Worm (Caenorhabditis elegans) whole organism, L2 larva: ENCODE results near the gene Y57G11C.22.

Experiments used
- C34F6.9 ChIP-seq: fragments of 150-350 bp; optimal IDR thresholded peaks from 2 replicates; lab custom pipeline; 2014; ENCODE audit warnings: missing biosample characterization, missing genetic modification characterization
- F13H6.1 ChIP-seq: sonication (generic microtip); optimal IDR thresholded peaks from 2 replicates; lab custom pipeline; 2016; ENCODE audit warnings: missing genetic modification characterization, missing compliant biosample characterization
- Y55F3AM.14 ChIP-seq: fragments of 200-800 bp; sonication (Bioruptor generic); optimal IDR thresholded peaks from 2 replicates; lab custom pipeline; 2018; ENCODE audit warnings: mild to moderate bottlenecking, missing genetic modification characterization, missing compliant biosample characterization
- ZK546.5 ChIP-seq: sonication (generic microtip); optimal IDR thresholded peaks from 2 replicates; lab custom pipeline; 2017; ENCODE audit warnings: missing biosample characterization, missing genetic modification characterization
- alr-1 ChIP-seq: fragments of 150-350 bp; optimal IDR thresholded peaks from 2 replicates; lab custom pipeline; 2014; ENCODE audit warnings: missing biosample characterization, missing genetic modification characterization
- aly-2 ChIP-seq: fragments of 150-350 bp; optimal IDR thresholded peaks from 2 replicates; lab custom pipeline; 2014; ENCODE audit warnings: missing biosample characterization, missing genetic modification characterization
- ama-1 ChIP-seq: fragments of 150-350 bp; optimal IDR thresholded peaks from 2 replicates; lab custom pipeline; 2018; ENCODE audit warnings: inconsistent platforms
- ceh-16 ChIP-seq: fragments of 150-350 bp; optimal IDR thresholded peaks from 2 replicates; lab custom pipeline; 2014; ENCODE audit warnings: missing biosample characterization, missing genetic modification characterization
- ceh-82 ChIP-seq: fragments of 150-350 bp; optimal IDR thresholded peaks from 2 replicates; lab custom pipeline; 2014; ENCODE audit warnings: missing biosample characterization, missing genetic modification characterization
- crh-2 ChIP-seq: sonication (generic microtip); optimal IDR thresholded peaks from 2 replicates; lab custom pipeline; 2017; ENCODE audit warnings: missing biosample characterization, missing genetic modification characterization
- egl-27 ChIP-seq: sonication (generic microtip); optimal IDR thresholded peaks from 3 replicates; lab custom pipeline; 2017; ENCODE audit warnings: missing biosample characterization, missing genetic modification reagents, missing genetic modification characterization
- elt-1 ChIP-seq: fragments of 150-350 bp; optimal IDR thresholded peaks from 2 replicates; lab custom pipeline; 2014; ENCODE audit warnings: missing biosample characterization, missing genetic modification characterization
- elt-3 ChIP-seq: sonication (generic microtip); optimal IDR thresholded peaks from 2 replicates; lab custom pipeline; 2017; ENCODE audit warnings: missing biosample characterization, missing genetic modification characterization
- fos-1 ChIP-seq: fragments of 150-350 bp; optimal IDR thresholded peaks from 2 replicates; lab custom pipeline; 2014; ENCODE audit warnings: missing biosample characterization, missing genetic modification characterization
- lin-11 ChIP-seq: fragments of 150-350 bp; sonication (generic microtip); optimal IDR thresholded peaks from 2 replicates; lab custom pipeline; 2014; ENCODE audit warnings: missing biosample characterization, missing genetic modification characterization, inconsistent platforms, mixed read lengths
- lin-13 ChIP-seq: fragments of 150-350 bp; optimal IDR thresholded peaks from 2 replicates; lab custom pipeline; 2014; ENCODE audit warnings: missing biosample characterization, missing genetic modification reagents, missing genetic modification characterization
- lin-39 ChIP-seq: fragments of 150-350 bp; optimal IDR thresholded peaks from 2 replicates; lab custom pipeline; 2014; ENCODE audit warnings: missing biosample characterization, missing genetic modification reagents, missing genetic modification characterization
- lsy-2 ChIP-seq, 2 experiments: fragments of 150-350 bp in 1 of 2; sonication (generic microtip) in 1 of 2; optimal IDR thresholded peaks; 2 replicates each; lab custom pipeline; 2014 to 2017; ENCODE audit warnings: missing biosample characterization in 2 of 2, missing genetic modification characterization in 2 of 2
- mab-5 ChIP-seq: fragments of 150-350 bp; optimal IDR thresholded peaks from 2 replicates; lab custom pipeline; 2014; ENCODE audit warnings: missing biosample characterization, missing genetic modification characterization
- mbf-1 ChIP-seq: sonication (generic microtip); optimal IDR thresholded peaks from 2 replicates; lab custom pipeline; 2017; ENCODE audit warnings: missing biosample characterization, missing genetic modification characterization
- mdl-1 ChIP-seq, 2 experiments: fragments of 150-350 bp in 1 of 2; sonication (generic microtip) in 1 of 2; optimal IDR thresholded peaks; 2 replicates each; lab custom pipeline; 2017; ENCODE audit warnings: missing biosample characterization in 2 of 2, missing genetic modification characterization in 2 of 2
- nhr-10 ChIP-seq: sonication (generic microtip); optimal IDR thresholded peaks from 2 replicates; lab custom pipeline; 2017; ENCODE audit warnings: missing biosample characterization, missing genetic modification characterization
- nhr-11 ChIP-seq: fragments of 150-350 bp; optimal IDR thresholded peaks from 2 replicates; lab custom pipeline; 2014; ENCODE audit warnings: missing biosample characterization, missing genetic modification characterization
- nhr-12 ChIP-seq: fragments of 150-350 bp; optimal IDR thresholded peaks from 2 replicates; lab custom pipeline; 2014; ENCODE audit warnings: missing biosample characterization, missing genetic modification characterization
- nhr-129 ChIP-seq: fragments of 150-350 bp; optimal IDR thresholded peaks from 2 replicates; lab custom pipeline; 2014; ENCODE audit warnings: missing biosample characterization, missing genetic modification characterization
- nhr-21 ChIP-seq: fragments of 150-350 bp; optimal IDR thresholded peaks from 2 replicates; lab custom pipeline; 2014; ENCODE audit warnings: missing biosample characterization, missing genetic modification characterization
- nhr-237 ChIP-seq: fragments of 150-350 bp; optimal IDR thresholded peaks from 2 replicates; lab custom pipeline; 2014; ENCODE audit warnings: missing biosample characterization, missing genetic modification characterization
- nhr-25 ChIP-seq: fragments of 150-350 bp; sonication (generic microtip); optimal IDR thresholded peaks from 3 replicates; lab custom pipeline; 2014; ENCODE audit warnings: missing biosample characterization, missing genetic modification characterization
- nhr-6 ChIP-seq: fragments of 150-350 bp; optimal IDR thresholded peaks from 2 replicates; lab custom pipeline; 2014; ENCODE audit warnings: missing biosample characterization, missing genetic modification characterization
- nhr-77 ChIP-seq: fragments of 150-350 bp; optimal IDR thresholded peaks from 2 replicates; lab custom pipeline; 2014; ENCODE audit warnings: missing biosample characterization, missing genetic modification characterization
- sem-4 ChIP-seq: fragments of 150-350 bp; optimal IDR thresholded peaks from 2 replicates; lab custom pipeline; 2014; ENCODE audit warnings: missing biosample characterization, missing genetic modification reagents, missing genetic modification characterization
- sma-3 ChIP-seq: sonication (generic microtip); optimal IDR thresholded peaks from 2 replicates; lab custom pipeline; 2016; ENCODE audit warnings: missing genetic modification reagents, missing genetic modification characterization, missing compliant biosample characterization
- sma-9 ChIP-seq, 2 experiments: fragments of 150-350 bp in 1 of 2; sonication (generic microtip) in 1 of 2; optimal IDR thresholded peaks; 2 replicates each; lab custom pipeline; 2014 to 2016; ENCODE audit warnings: missing genetic modification characterization in 2 of 2, mild to moderate bottlenecking in 1 of 2, missing biosample characterization in 1 of 2, missing compliant biosample characterization in 1 of 2, missing genetic modification reagents in 1 of 2, moderate library complexity in 1 of 2
- unc-39 ChIP-seq: fragments of 150-350 bp; optimal IDR thresholded peaks from 2 replicates; lab custom pipeline; 2014; ENCODE audit warnings: missing biosample characterization, missing genetic modification characterization
- unc-55 ChIP-seq: fragments of 150-350 bp; sonication (generic microtip); optimal IDR thresholded peaks from 3 replicates; lab custom pipeline; 2014; ENCODE audit warnings: missing biosample characterization, missing genetic modification reagents, missing genetic modification characterization
- unc-62 ChIP-seq: fragments of 150-350 bp; optimal IDR thresholded peaks from 2 replicates; lab custom pipeline; 2014; ENCODE audit warnings: missing biosample characterization, missing genetic modification reagents, missing genetic modification characterization
- zag-1 ChIP-seq: fragments of 150-350 bp; optimal IDR thresholded peaks from 2 replicates; lab custom pipeline; 2014; ENCODE audit warnings: missing biosample characterization, missing genetic modification characterization
- ztf-1 ChIP-seq: fragments of 200-800 bp; sonication (Bioruptor generic); conservative IDR thresholded peaks from 2 replicates; pipeline ENCODE4 v1.3.6; 2022; ENCODE audit warnings: missing genetic modification characterization, missing compliant biosample characterization
- ztf-11 ChIP-seq: sonication (generic microtip); optimal IDR thresholded peaks from 2 replicates; lab custom pipeline; 2017; ENCODE audit warnings: missing biosample characterization, missing genetic modification characterization
- ztf-4 ChIP-seq: fragments of 150-350 bp; optimal IDR thresholded peaks from 2 replicates; lab custom pipeline; 2014; ENCODE audit warnings: missing biosample characterization, missing genetic modification characterization

The Y57G11C.22 gene

ce11 chrIV:14825379-14825778 is 11.6 kb upstream of the Y57G11C.22 start, which contains the start of gene rps-18:
Gene rps-18, plus strand, starts transcription at chrIV:14825679.
- no peak for TF ChIP-seq ama-1
- no peak for TF ChIP-seq nhr-21 (tag; lab: Kevin White, UChicago)
- TF ChIP-seq mdl-1 (tag; optimal IDR thresholded peaks at IDR 0.05; lab: Kevin White, UChicago): no peak
- TF ChIP-seq unc-39: no peak
- no peak for TF ChIP-seq elt-3
- TF ChIP-seq mab-5: no peak
- no peak for TF ChIP-seq lin-13
- no peak for TF ChIP-seq lin-39 (tag; lab: Kevin White, UChicago)
- TF ChIP-seq ZK546.5 (tag; lab: Kevin White, UChicago): no peak
- TF ChIP-seq Y55F3AM.14: no peak

ce11 chrIV:14826151-14826757 is 10.8 kb upstream of the Y57G11C.22 start:
- TF ChIP-seq F13H6.1 (tag; lab: Kevin White, UChicago) (no peak), mdl-1 (tag; optimal IDR thresholded peaks at IDR 0.05; lab: Kevin White, UChicago) (no peak), ama-1 (no peak), unc-62 (no peak)

- TF ChIP-seq C34F6.9 (tag; lab: Kevin White, UChicago): no peak
- no peak for TF ChIP-seq ceh-16 (tag; lab: Kevin White, UChicago)
- TF ChIP-seq aly-2 (tag; lab: Kevin White, UChicago): no peak
- TF ChIP-seq ceh-82: no peak
- TF ChIP-seq nhr-77: no peak
These were observed 8.8 kb upstream of the Y57G11C.22 start for ce11 chrIV:14828218-14828617.

- no peak for TF ChIP-seq ceh-16 (tag; lab: Kevin White, UChicago)
- TF ChIP-seq nhr-129: no peak
- TF ChIP-seq crh-2 (tag; lab: Kevin White, UChicago): no peak
- TF ChIP-seq unc-39: no peak
- no peak for TF ChIP-seq lin-11
- TF ChIP-seq nhr-10 (tag; lab: Kevin White, UChicago): no peak
- TF ChIP-seq ztf-11 (tag; lab: Kevin White, UChicago): no peak
- no peak for TF ChIP-seq mab-5
- no peak for TF ChIP-seq nhr-11 (tag; lab: Kevin White, UChicago)
- TF ChIP-seq mdl-1 (tag; optimal IDR thresholded peaks at IDR 0.05; lab: Kevin White, UChicago): no peak
- no peak for TF ChIP-seq C34F6.9 (tag; lab: Kevin White, UChicago)
- no peak for TF ChIP-seq nhr-21 (tag; lab: Kevin White, UChicago)
- no peak for TF ChIP-seq nhr-12 (tag; lab: Kevin White, UChicago)
- TF ChIP-seq, all 48 proteins: peak for 0
These were observed 8.0 kb upstream of the Y57G11C.22 start, which contains the start of gene hhat-2 for ce11 chrIV:14829026-14829425. Gene hhat-2, minus strand, starts transcription at chrIV:14829126.

ce11 chrIV:14833537-14833936 is 3.5 kb upstream of the Y57G11C.22 start:
- TF ChIP-seq mbf-1: no peak
- no peak for TF ChIP-seq ZK546.5 (tag; lab: Kevin White, UChicago)
- TF ChIP-seq mdl-1 (tag; optimal IDR thresholded peaks at IDR 0.05; lab: Kevin White, UChicago): no peak
- no peak for TF ChIP-seq elt-1 (tag; lab: Kevin White, UChicago)
- TF ChIP-seq F13H6.1 (tag; lab: Kevin White, UChicago): no peak
- peak; percentile 60 for TF ChIP-seq nhr-129
- no peak for TF ChIP-seq nhr-237 (tag; lab: Kevin White, UChicago)
- TF ChIP-seq unc-55 (GFP tag; lab: Kevin White, UChicago): no peak
- peak; percentile 32 for TF ChIP-seq fos-1 (tag; lab: Kevin White, UChicago)

- no peak for TF ChIP-seq unc-39
- TF ChIP-seq F13H6.1 (tag; lab: Kevin White, UChicago): peak; percentile 85
- TF ChIP-seq aly-2 (tag; lab: Kevin White, UChicago): no peak
- TF ChIP-seq nhr-129: peak; percentile 97
- TF ChIP-seq sma-3: peak; percentile 93
- peak; percentile 52 for TF ChIP-seq ztf-4 (tag; lab: Kevin White, UChicago)
- no peak for TF ChIP-seq lin-39 (tag; lab: Kevin White, UChicago)
- peak; percentile 83 for TF ChIP-seq nhr-25 (tag; lab: Kevin White, UChicago)
- peak; percentile 49 for TF ChIP-seq fos-1 (tag; lab: Kevin White, UChicago)
- TF ChIP-seq ceh-16 (tag; lab: Kevin White, UChicago): peak; percentile 30
- TF ChIP-seq alr-1 (tag; lab: Kevin White, UChicago): no peak
- TF ChIP-seq zag-1 (tag; lab: Kevin White, UChicago): peak; percentile 64
- TF ChIP-seq ztf-1 (GFP tag; lab: Robert Waterston, UW): no peak
- TF ChIP-seq lin-11: no peak
- no peak for TF ChIP-seq nhr-11 (tag; lab: Kevin White, UChicago)
- TF ChIP-seq nhr-12 (tag; lab: Kevin White, UChicago): no peak
- peak; percentile 21 for TF ChIP-seq ztf-11 (tag; lab: Kevin White, UChicago)
- peak; percentile 94 for TF ChIP-seq sma-9 (GFP tag; optimal IDR thresholded peaks at IDR 0.05; lab: Kevin White, UChicago)
- TF ChIP-seq sma-9 (tag; optimal IDR thresholded peaks at IDR 0.05; lab: Kevin White, UChicago): no peak
- peak; percentile 77 to 90 for TF ChIP-seq lsy-2 (tag; optimal IDR thresholded peaks at IDR 0.05; lab: Kevin White, UChicago)
- no peak for TF ChIP-seq mdl-1 (tag; optimal IDR thresholded peaks at IDR 0.05; lab: Kevin White, UChicago)
- TF ChIP-seq egl-27: peak; percentile 80
- TF ChIP-seq ZK546.5 (tag; lab: Kevin White, UChicago): no peak
- TF ChIP-seq unc-55 (GFP tag; lab: Kevin White, UChicago): peak; percentile 93
- TF ChIP-seq nhr-237 (tag; lab: Kevin White, UChicago): no peak
- peak; percentile 89 for TF ChIP-seq sem-4
- peak; percentile 76 for TF ChIP-seq nhr-6 (tag; lab: Kevin White, UChicago)
- TF ChIP-seq crh-2 (tag; lab: Kevin White, UChicago): peak; percentile 84
These were observed 1.1 kb downstream of the Y57G11C.22 start for ce11 chrIV:14838095-14838494.
